Comparison of ENCODE assay signal across 1 fruit fly cellular context in the genomic region with DNA sequence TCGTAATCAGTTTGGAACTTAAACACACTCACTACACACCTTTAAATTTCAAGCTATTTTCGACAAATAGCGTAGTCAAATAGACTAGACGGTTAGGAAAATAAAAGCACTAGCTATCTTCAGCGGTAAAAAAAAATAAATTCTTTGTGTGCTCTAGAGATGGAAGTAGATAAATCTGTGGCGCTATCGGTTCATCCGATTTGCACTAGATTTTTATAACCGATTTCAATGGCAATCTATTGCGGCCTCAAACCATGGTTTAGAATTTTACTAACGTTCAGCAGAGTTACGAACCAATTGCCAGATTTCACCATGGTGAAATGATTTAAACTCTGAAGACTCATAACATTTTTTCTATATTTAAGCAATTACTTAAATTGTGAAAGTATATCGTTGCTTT.
A peak's percentile ranks its signal among the peaks of the same experiment; 100 is the strongest.
TF ChIP-seq lines count a peak whose summit lies in the region.

No protein-coding gene starts in this region.

TF ChIP-seq in whole organism, embryonic, 481 proteins besides CTCF, POLR2A, EP300 and RAD21 (continued from another document):
- no peak for TF ChIP-seq CG1647 (GFP tag; optimal IDR thresholded peaks at IDR 0.05; lab: Kevin White, UChicago)
- peak; percentile 75 for TF ChIP-seq knrl (GFP tag; IDR thresholded peaks at IDR 0.05; lab: Robert Waterston, UW; ENCODE audit: partially characterized antibody)
- no peak for TF ChIP-seq dm (GFP tag; optimal IDR thresholded peaks at IDR 0.05; lab: Kevin White, UChicago)
- TF ChIP-seq CG10462 (GFP tag; optimal IDR thresholded peaks at IDR 0.05; lab: Kevin White, UChicago): no peak
- no peak for TF ChIP-seq CG14050 (GFP tag; IDR thresholded peaks at IDR 0.05; lab: Robert Waterston, UW)
- peak; percentile 71 for TF ChIP-seq Dref (GFP tag; IDR thresholded peaks at IDR 0.05; lab: Robert Waterston, UW)
- TF ChIP-seq CG12391 (tag; optimal IDR thresholded peaks at IDR 0.05; lab: Kevin White, UChicago): peak; percentile 28
- peak; percentile 52 for TF ChIP-seq CG4617 (GFP tag; optimal IDR thresholded peaks at IDR 0.05; lab: Kevin White, UChicago; ENCODE audit: borderline replicate concordance)
- TF ChIP-seq tna (GFP tag; IDR thresholded peaks at IDR 0.05; lab: Robert Waterston, UW; ENCODE audit: partially characterized antibody): 0 out of 2 replicates have a peak, but pooled peaks have one; percentile 26
- TF ChIP-seq CG13894 (tag; optimal IDR thresholded peaks at IDR 0.05; lab: Kevin White, UChicago): peak; percentile 65
- TF ChIP-seq CG11560 (tag; IDR thresholded peaks at IDR 0.05; lab: Robert Waterston, UW): peak; percentile 86
- TF ChIP-seq CG5180 (GFP tag; optimal IDR thresholded peaks at IDR 0.05; lab: Kevin White, UChicago): no peak
- peak; percentile 36 for TF ChIP-seq lilli (GFP tag; optimal IDR thresholded peaks at IDR 0.05; lab: Kevin White, UChicago)
- TF ChIP-seq CG42726 (GFP tag; IDR thresholded peaks at IDR 0.05; lab: Robert Waterston, UW; ENCODE audit: partially characterized antibody): peak; percentile 87
- peak; percentile 20 for TF ChIP-seq CG11504 (tag; optimal IDR thresholded peaks at IDR 0.05; lab: Kevin White, UChicago)
- no peak for TF ChIP-seq NfI (GFP tag; optimal IDR thresholded peaks at IDR 0.05; lab: Kevin White, UChicago)
- TF ChIP-seq bbx (GFP tag; IDR thresholded peaks at IDR 0.05; lab: Robert Waterston, UW; ENCODE audit: partially characterized antibody): peak; percentile 68
- TF ChIP-seq CG9437 (GFP tag; optimal IDR thresholded peaks at IDR 0.05; lab: Kevin White, UChicago): no peak
- TF ChIP-seq CG8290 (GFP tag; optimal IDR thresholded peaks at IDR 0.05; lab: Kevin White, UChicago): peak; percentile 21
- peak; percentile 18 to 74 for TF ChIP-seq CG8290 (tag; optimal IDR thresholded peaks at IDR 0.05; lab: Kevin White, UChicago)
- no peak for TF ChIP-seq wor (GFP tag; IDR thresholded peaks at IDR 0.05; lab: Robert Waterston, UW)
- no peak for TF ChIP-seq CG12236 (GFP tag; optimal IDR thresholded peaks at IDR 0.05; lab: Kevin White, UChicago)
- TF ChIP-seq CG11695 (GFP tag; IDR thresholded peaks at IDR 0.05; lab: Robert Waterston, UW): no peak
- no peak for TF ChIP-seq zf30C (GFP tag; optimal IDR thresholded peaks at IDR 0.05; lab: Kevin White, UChicago)
- TF ChIP-seq sens (GFP tag; lab: Kevin White, UChicago): peak; percentile 84
- TF ChIP-seq CG31224 (GFP tag; IDR thresholded peaks at IDR 0.05; lab: Robert Waterston, UW): no peak
- peak; percentile 10 for TF ChIP-seq CG9817 (tag; optimal IDR thresholded peaks at IDR 0.05; lab: Kevin White, UChicago)
- TF ChIP-seq Vsx1 (GFP tag; optimal IDR thresholded peaks at IDR 0.05; lab: Kevin White, UChicago): no peak
- no peak for TF ChIP-seq cg (GFP tag; optimal IDR thresholded peaks at IDR 0.05; lab: Kevin White, UChicago)
- TF ChIP-seq CG6791 (GFP tag; IDR thresholded peaks at IDR 0.05; lab: Robert Waterston, UW; ENCODE audit: partially characterized antibody): peak; percentile 85
- no peak for TF ChIP-seq CG2875 (GFP tag; optimal IDR thresholded peaks at IDR 0.05; lab: Kevin White, UChicago)
- peak; percentile 11 for TF ChIP-seq mam (GFP tag; optimal IDR thresholded peaks at IDR 0.05; lab: Kevin White, UChicago)
- peak; percentile 2 to 5 for TF ChIP-seq dpn (GFP tag; optimal IDR thresholded peaks at IDR 0.05; lab: Kevin White, UChicago)
- no peak for TF ChIP-seq CG10147 (GFP tag; optimal IDR thresholded peaks at IDR 0.05; lab: Kevin White, UChicago)
- TF ChIP-seq inv (GFP tag; IDR thresholded peaks at IDR 0.05; lab: Robert Waterston, UW; ENCODE audit: partially characterized antibody): peak; percentile 70
- peak; percentile 46; the same call in 1 of the 2 replicates for TF ChIP-seq MBD-R2 (GFP tag; IDR thresholded peaks at IDR 0.05; lab: Robert Waterston, UW)
- TF ChIP-seq CG7963 (GFP tag; IDR thresholded peaks at IDR 0.05; lab: Robert Waterston, UW; ENCODE audit: partially characterized antibody): peak; percentile 56; the same call in 1 of the 3 replicates
- TF ChIP-seq sna (GFP tag; IDR thresholded peaks at IDR 0.05; lab: Robert Waterston, UW; ENCODE audit: partially characterized antibody): peak; percentile 55; the same call in 1 of the 2 replicates
- TF ChIP-seq crol (GFP tag; IDR thresholded peaks at IDR 0.05; lab: Robert Waterston, UW): no peak
- TF ChIP-seq MESR4 (GFP tag; optimal IDR thresholded peaks at IDR 0.05; lab: Kevin White, UChicago): peak; percentile 9
- peak; percentile 79 for TF ChIP-seq CG12659 (GFP tag; optimal IDR thresholded peaks at IDR 0.05; lab: Kevin White, UChicago)
- TF ChIP-seq gcm (GFP tag; optimal IDR thresholded peaks at IDR 0.05; lab: Kevin White, UChicago): no peak
- no peak for TF ChIP-seq danr (GFP tag; IDR thresholded peaks at IDR 0.05; lab: Robert Waterston, UW)
- peak; percentile 40 for TF ChIP-seq CG17359 (tag; optimal IDR thresholded peaks at IDR 0.05; lab: Kevin White, UChicago)
- TF ChIP-seq CG15601 (tag; optimal IDR thresholded peaks at IDR 0.05; lab: Kevin White, UChicago): peak; percentile 26
- no peak for TF ChIP-seq CG10959 (GFP tag; IDR thresholded peaks at IDR 0.05; lab: Robert Waterston, UW)
- TF ChIP-seq salm (tag; optimal IDR thresholded peaks at IDR 0.05; lab: Kevin White, UChicago): no peak
- TF ChIP-seq CG17612 (GFP tag; IDR thresholded peaks at IDR 0.05; lab: Robert Waterston, UW): no peak
- no peak for TF ChIP-seq CG7928 (GFP tag; optimal IDR thresholded peaks at IDR 0.05; lab: Kevin White, UChicago)
- peak; percentile 12; the same call in 1 of the 2 replicates for TF ChIP-seq nerfin-2 (GFP tag; IDR thresholded peaks at IDR 0.05; lab: Robert Waterston, UW; ENCODE audit: partially characterized antibody)
- TF ChIP-seq trh (GFP tag; optimal IDR thresholded peaks at IDR 0.05; lab: Kevin White, UChicago): no peak
- peak; percentile 38 for TF ChIP-seq CG2129 (GFP tag; IDR thresholded peaks at IDR 0.05; lab: Robert Waterston, UW; ENCODE audit: partially characterized antibody)
- peak; percentile 50 for TF ChIP-seq CG12769 (tag; optimal IDR thresholded peaks at IDR 0.05; lab: Kevin White, UChicago)
- TF ChIP-seq Lhr (GFP tag; optimal IDR thresholded peaks at IDR 0.05; lab: Kevin White, UChicago): peak; percentile 82
- no peak for TF ChIP-seq CG11398 (GFP tag; optimal IDR thresholded peaks at IDR 0.05; lab: Kevin White, UChicago)
- TF ChIP-seq hb (GFP tag; IDR thresholded peaks at IDR 0.05; lab: Robert Waterston, UW; ENCODE audit: partially characterized antibody): peak; percentile 54; the same call in 1 of the 3 replicates
- TF ChIP-seq Scr (GFP tag; IDR thresholded peaks at IDR 0.05; lab: Robert Waterston, UW; ENCODE audit: partially characterized antibody): peak; percentile 76
- TF ChIP-seq gcm2 (GFP tag; optimal IDR thresholded peaks at IDR 0.05; lab: Kevin White, UChicago): no peak
- no peak for TF ChIP-seq nau (GFP tag; optimal IDR thresholded peaks at IDR 0.05; lab: Kevin White, UChicago)
- TF ChIP-seq CG3407 (GFP tag; optimal IDR thresholded peaks at IDR 0.05; lab: Kevin White, UChicago): no peak
- no peak for TF ChIP-seq CG9876 (GFP tag; optimal IDR thresholded peaks at IDR 0.05; lab: Kevin White, UChicago)
- no peak for TF ChIP-seq NC2α (GFP tag; optimal IDR thresholded peaks at IDR 0.05; lab: Kevin White, UChicago)
- no peak for TF ChIP-seq CG31388 (GFP tag; optimal IDR thresholded peaks at IDR 0.05; lab: Kevin White, UChicago)
- no peak for TF ChIP-seq ERR (GFP tag; optimal IDR thresholded peaks at IDR 0.05; lab: Kevin White, UChicago)
- TF ChIP-seq TFAM (GFP tag; optimal IDR thresholded peaks at IDR 0.05; lab: Kevin White, UChicago): no peak
- peak; percentile 77 for TF ChIP-seq unc-4 (GFP tag; IDR thresholded peaks at IDR 0.05; lab: Robert Waterston, UW; ENCODE audit: partially characterized antibody)
- no peak for TF ChIP-seq ash1 (GFP tag; optimal IDR thresholded peaks at IDR 0.05; lab: Kevin White, UChicago)
- no peak for TF ChIP-seq ind (GFP tag; optimal IDR thresholded peaks at IDR 0.05; lab: Kevin White, UChicago)
- TF ChIP-seq CG31365 (tag; optimal IDR thresholded peaks at IDR 0.05; lab: Kevin White, UChicago): no peak
- peak; percentile 86 for TF ChIP-seq Ets65A (GFP tag; lab: Kevin White, UChicago)
- TF ChIP-seq Lpt (GFP tag; optimal IDR thresholded peaks at IDR 0.05; lab: Kevin White, UChicago): no peak
- TF ChIP-seq Dp (GFP tag; optimal IDR thresholded peaks at IDR 0.05; lab: Kevin White, UChicago): peak; percentile 61
- no peak for TF ChIP-seq Blimp-1 (GFP tag; optimal IDR thresholded peaks at IDR 0.05; lab: Kevin White, UChicago)
- TF ChIP-seq her (GFP tag; optimal IDR thresholded peaks at IDR 0.05; lab: Kevin White, UChicago): peak; percentile 0
- peak; percentile 33 for TF ChIP-seq bigmax (GFP tag; optimal IDR thresholded peaks at IDR 0.05; lab: Kevin White, UChicago)
- no peak for TF ChIP-seq Atf-2 (GFP tag; optimal IDR thresholded peaks at IDR 0.05; lab: Kevin White, UChicago)
- peak; percentile 16 for TF ChIP-seq Dek (tag; optimal IDR thresholded peaks at IDR 0.05; lab: Kevin White, UChicago)
- TF ChIP-seq HLH54F (GFP tag; optimal IDR thresholded peaks at IDR 0.05; lab: Kevin White, UChicago): peak; percentile 9
- peak; percentile 46; the same call in 2 of the 3 replicates for TF ChIP-seq CG2199 (GFP tag; IDR thresholded peaks at IDR 0.05; lab: Robert Waterston, UW)
- peak; percentile 38 for TF ChIP-seq CG3847 (GFP tag; IDR thresholded peaks at IDR 0.05; lab: Robert Waterston, UW)
- TF ChIP-seq h (optimal IDR thresholded peaks at IDR 0.05; lab: Kevin White, UChicago): no peak
- peak; percentile 47 for TF ChIP-seq CG2712 (tag; optimal IDR thresholded peaks at IDR 0.05; lab: Kevin White, UChicago)
- no peak for TF ChIP-seq HmgD (GFP tag; optimal IDR thresholded peaks at IDR 0.05; lab: Kevin White, UChicago)
- peak; percentile 25 for TF ChIP-seq abd-A (tag; optimal IDR thresholded peaks at IDR 0.05; lab: Kevin White, UChicago)
- TF ChIP-seq grau (tag; optimal IDR thresholded peaks at IDR 0.05; lab: Kevin White, UChicago): peak; percentile 10
- peak; percentile 67 for TF ChIP-seq CG33213 (GFP tag; optimal IDR thresholded peaks at IDR 0.05; lab: Kevin White, UChicago)
- no peak for TF ChIP-seq Trl (optimal IDR thresholded peaks at IDR 0.05; lab: Kevin White, UChicago)
- no peak for TF ChIP-seq Trl (GFP tag; optimal IDR thresholded peaks at IDR 0.05; lab: Kevin White, UChicago)
- TF ChIP-seq scrt (GFP tag; optimal IDR thresholded peaks at IDR 0.05; lab: Kevin White, UChicago): no peak
- no peak for TF ChIP-seq otp (GFP tag; IDR thresholded peaks at IDR 0.05; lab: Robert Waterston, UW)
- no peak for TF ChIP-seq Dfd (GFP tag; optimal IDR thresholded peaks at IDR 0.05; lab: Kevin White, UChicago)
- TF ChIP-seq CG30403 (GFP tag; optimal IDR thresholded peaks at IDR 0.05; lab: Kevin White, UChicago): peak; percentile 17
- no peak for TF ChIP-seq CG4424 (GFP tag; optimal IDR thresholded peaks at IDR 0.05; lab: Kevin White, UChicago)
- TF ChIP-seq Nf-YC (tag; optimal IDR thresholded peaks at IDR 0.05; lab: Kevin White, UChicago): no peak
- TF ChIP-seq trem (tag; optimal IDR thresholded peaks at IDR 0.05; lab: Kevin White, UChicago): peak; percentile 53
